Worm (Caenorhabditis elegans): ENCODE measurements around the gene C04B4.6.
"Not testable (repeated sequence)": the region's sequence is repeated elsewhere in the genome, so short reads cannot be mapped to it uniquely, and the experiment has no call there.

Gene C04B4.6

ce11 chrX:12315268-12315667 lies 39.8 kb upstream of the C04B4.6 start, which contains the start of gene xtr-2:
Gene xtr-2, plus strand, starts transcription at chrX:12315568.
- TF ChIP-seq mdl-1 (tag; optimal IDR thresholded peaks at IDR 0.05) (no peak), lin-39 (tag; optimal IDR thresholded peaks at IDR 0.05) (no peak)

ce11 chrX:12314395-12314794 lies 38.9 kb upstream of the C04B4.6 start:
- no peak for TF ChIP-seq ceh-16 (tag; optimal IDR thresholded peaks at IDR 0.05)
- no peak for TF ChIP-seq mml-1 (tag; optimal IDR thresholded peaks at IDR 0.05)
- no peak for TF ChIP-seq elt-3 (tag; optimal IDR thresholded peaks at IDR 0.05)
- no peak for TF ChIP-seq nhr-76 (tag; optimal IDR thresholded peaks at IDR 0.05)

DNA sequence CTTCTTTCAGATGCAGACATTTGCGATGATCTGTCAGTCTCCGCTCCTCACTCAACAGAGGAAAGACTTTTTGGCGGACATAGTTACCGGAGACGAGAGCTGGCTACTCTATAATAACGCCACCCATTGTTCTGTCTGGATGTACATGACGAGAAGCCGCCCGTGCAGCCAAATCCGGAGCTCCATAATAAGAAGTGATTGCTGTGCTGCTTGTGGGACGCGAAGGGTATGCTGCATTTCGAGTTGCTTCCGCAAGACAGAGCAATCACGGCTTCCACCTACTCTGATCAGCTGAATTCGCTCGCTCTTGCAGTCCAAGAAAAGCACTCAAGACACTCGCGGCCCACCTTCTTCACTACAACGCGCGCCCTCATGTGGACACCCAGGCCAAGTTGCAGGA lies 38.3 kb upstream of the C04B4.6 start:
- TF ChIP-seq nhr-23 (tag; optimal IDR thresholded peaks at IDR 0.05) (no peak), sea-2 (GFP tag; optimal IDR thresholded peaks at IDR 0.05) (no peak), nhr-67 (tag; optimal IDR thresholded peaks at IDR 0.05) (no peak), fos-1 (tag; optimal IDR thresholded peaks at IDR 0.05) (no peak), aly-2 (tag; optimal IDR thresholded peaks at IDR 0.05) (no peak), ztf-11 (tag; optimal IDR thresholded peaks at IDR 0.05) (no peak), egl-5 (tag; optimal IDR thresholded peaks at IDR 0.05) (no peak), nhr-76 (tag; optimal IDR thresholded peaks at IDR 0.05) (no peak), pha-4 (tag; optimal IDR thresholded peaks at IDR 0.05) (no peak), R02D3.7 (tag; optimal IDR thresholded peaks at IDR 0.05) (no peak)

ce11 chrX:12308045-12308499 lies 32.6 kb upstream of the C04B4.6 start, which contains the start of gene F17A2.16:
Gene F17A2.16, plus strand, starts transcription at chrX:12308449.
- TF ChIP-seq skn-1, mdl-1, ztf-11 (tag; optimal IDR thresholded peaks at IDR 0.05): not testable (repeated sequence)

ce11 chrX:12306565-12306964 lies 31.1 kb upstream of the C04B4.6 start, which contains the start of gene phf-32:
Gene phf-32, plus strand, starts transcription at chrX:12306865.
- no peak for TF ChIP-seq elt-3 (tag; optimal IDR thresholded peaks at IDR 0.05)
- TF ChIP-seq fkh-10 (GFP tag; optimal IDR thresholded peaks at IDR 0.05), result no peak
- no peak for TF ChIP-seq snpc-4 (tag; optimal IDR thresholded peaks at IDR 0.05)

DNA sequence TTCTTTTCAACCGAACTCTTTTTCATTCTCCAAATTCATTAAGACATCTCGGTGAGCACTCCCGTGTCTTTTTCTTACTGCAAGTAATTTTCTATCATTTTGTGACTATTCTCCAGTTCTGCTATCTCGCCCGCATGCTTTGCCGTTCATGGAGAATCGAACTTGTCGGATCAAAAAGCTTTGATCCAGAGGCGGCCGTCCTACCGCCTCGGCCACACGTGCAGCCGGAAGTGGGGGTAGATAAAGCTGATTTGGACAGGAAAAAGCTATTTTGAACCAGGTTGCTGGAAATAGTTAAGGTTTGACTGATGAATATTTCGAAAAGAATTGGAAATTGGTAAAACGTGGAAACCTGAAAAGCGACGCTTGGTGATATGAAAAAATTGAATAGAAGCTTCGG lies 28.8 kb upstream of the C04B4.6 start:
- TF ChIP-seq ceh-9 (tag; optimal IDR thresholded peaks at IDR 0.05) (no peak), ceh-82 (tag; optimal IDR thresholded peaks at IDR 0.05) (no peak), elt-2 (tag; optimal IDR thresholded peaks at IDR 0.05) (no peak), pqm-1 (tag; optimal IDR thresholded peaks at IDR 0.05) (no peak), nhr-25 (tag; optimal IDR thresholded peaks at IDR 0.05) (no peak), fos-1 (tag; optimal IDR thresholded peaks at IDR 0.05) (no peak), nhr-237 (tag; optimal IDR thresholded peaks at IDR 0.05) (no peak), nhr-43 (tag; optimal IDR thresholded peaks at IDR 0.05; ENCODE audit: poor library complexity, severe bottlenecking) (no peak), eor-1 (tag; optimal IDR thresholded peaks at IDR 0.05) (no peak), lsy-12 (tag; optimal IDR thresholded peaks at IDR 0.05) (no peak), unc-62 (GFP tag; optimal IDR thresholded peaks at IDR 0.05) (no peak), hmg-11 (tag; optimal IDR thresholded peaks at IDR 0.05) (no peak), ZK546.5 (tag; optimal IDR thresholded peaks at IDR 0.05) (no peak), nhr-76 (tag; optimal IDR thresholded peaks at IDR 0.05) (no peak), pha-4 (tag; optimal IDR thresholded peaks at IDR 0.05) (no peak)

- not testable (repeated sequence) for TF ChIP-seq unc-39, zag-1, daf-12 (tag; optimal IDR thresholded peaks at IDR 0.05)
These were observed 27.3 kb upstream of the C04B4.6 start, which contains the start of gene dot-1.3 for ce11 chrX:12302755-12303154. Gene dot-1.3, minus strand, starts transcription at chrX:12302855.
